Worm (Caenorhabditis elegans) whole organism, L1 larva: ENCODE data around the gene rpoa-49.

Source experiments
- C04F5.9 ChIP-seq: sonication (generic microtip); optimal IDR thresholded peaks from 2 replicates; lab custom pipeline; 2016; ENCODE audit warnings: missing genetic modification characterization, missing compliant biosample characterization
- alr-1 ChIP-seq: fragments of 200-800 bp; sonication (Bioruptor generic); optimal IDR thresholded peaks from 2 replicates; lab custom pipeline; 2018; ENCODE audit warnings: borderline replicate concordance, mild to moderate bottlenecking, missing genetic modification characterization, missing compliant biosample characterization
- aly-2 ChIP-seq: fragments of 150-350 bp; optimal IDR thresholded peaks from 2 replicates; lab custom pipeline; 2014; ENCODE audit warnings: missing biosample characterization, missing genetic modification characterization
- ceh-82 ChIP-seq, 3 experiments: fragments of 150-350 bp in 1 of 3; sonication (generic microtip) in 2 of 3; optimal IDR thresholded peaks; 2 replicates each; lab custom pipeline; 2014 to 2017; ENCODE audit warnings: missing biosample characterization in 3 of 3, missing genetic modification characterization in 3 of 3
- ceh-90 ChIP-seq: sonication (generic microtip); optimal IDR thresholded peaks from 2 replicates; lab custom pipeline; 2016; ENCODE audit warnings: missing genetic modification characterization, missing compliant biosample characterization
- efl-1 ChIP-seq, 4 experiments: fragments of 150-350 bp; optimal IDR thresholded peaks in 3 of 4; peaks in 1 of 4; 1 replicate in 1 of 4; 2 replicates in 3 of 4; lab custom pipeline; 2014; ENCODE audit warnings: missing biosample characterization in 2 of 4, missing genetic modification characterization in 2 of 4, missing genetic modification reagents in 2 of 4
- ets-5 ChIP-seq: fragments of 200-800 bp; sonication (Bioruptor generic); IDR thresholded peaks from 2 replicates; pipeline ENCODE4 v1.3.6; 2022; ENCODE audit warnings: missing genetic modification characterization, missing compliant biosample characterization
- fos-1 ChIP-seq: fragments of 150-350 bp; optimal IDR thresholded peaks from 2 replicates; lab custom pipeline; 2014; ENCODE audit warnings: missing biosample characterization, missing genetic modification characterization
- grh-1 ChIP-seq: fragments of 200-800 bp; sonication (Bioruptor generic); IDR thresholded peaks from 2 replicates; pipeline ENCODE4 v1.3.6; 2022; ENCODE audit warnings: missing genetic modification reagents, missing genetic modification characterization, missing compliant biosample characterization
- hpl-2 ChIP-seq: fragments of 150-350 bp; optimal IDR thresholded peaks from 2 replicates; lab custom pipeline; 2014; ENCODE audit warnings: missing biosample characterization, missing genetic modification reagents, missing genetic modification characterization
- irx-1 ChIP-seq: sonication (generic microtip); optimal IDR thresholded peaks from 2 replicates; lab custom pipeline; 2016; ENCODE audit warnings: missing genetic modification characterization, missing compliant biosample characterization
- lin-14 ChIP-seq: fragments of 200-800 bp; sonication (Bioruptor generic); optimal IDR thresholded peaks from 2 replicates; lab custom pipeline; 2018; ENCODE audit warnings: mild to moderate bottlenecking, missing genetic modification characterization, moderate library complexity, missing compliant biosample characterization
- lir-3 ChIP-seq: sonication (generic microtip); optimal IDR thresholded peaks from 2 replicates; lab custom pipeline; 2016; ENCODE audit warnings: mild to moderate bottlenecking, missing genetic modification characterization, moderate library complexity, missing compliant biosample characterization; ENCODE audit not compliant: poor library complexity
- lsy-2 ChIP-seq, 2 experiments: fragments of 150-350 bp; optimal IDR thresholded peaks; 2 replicates each; lab custom pipeline; 2014; ENCODE audit warnings: missing biosample characterization in 2 of 2, missing genetic modification characterization in 2 of 2
- mab-9 ChIP-seq: fragments of 200-800 bp; sonication (Bioruptor generic); IDR thresholded peaks from 2 replicates; pipeline ENCODE4 v1.3.6; 2022; ENCODE audit warnings: missing genetic modification reagents, missing genetic modification characterization, missing compliant biosample characterization
- nhr-19 ChIP-seq: fragments of 200-800 bp; sonication (Bioruptor generic); conservative IDR thresholded peaks from 2 replicates; pipeline ENCODE4 v1.3.6; 2022; ENCODE audit warnings: missing genetic modification characterization, missing compliant biosample characterization
- nhr-28 ChIP-seq: fragments of 150-350 bp; optimal IDR thresholded peaks from 2 replicates; lab custom pipeline; 2014; ENCODE audit warnings: missing biosample characterization, missing genetic modification characterization
- nhr-47 ChIP-seq: sonication (generic microtip); optimal IDR thresholded peaks from 2 replicates; lab custom pipeline; 2016; ENCODE audit warnings: mild to moderate bottlenecking, missing genetic modification characterization, moderate library complexity, missing compliant biosample characterization
- rnt-1 ChIP-seq: sonication (generic microtip); optimal IDR thresholded peaks from 2 replicates; lab custom pipeline; 2016; ENCODE audit warnings: mild to moderate bottlenecking, missing genetic modification characterization, moderate library complexity, missing compliant biosample characterization
- unc-98 ChIP-seq: fragments of 200-800 bp; sonication (Bioruptor generic); IDR thresholded peaks from 2 replicates; pipeline ENCODE4 v1.3.6; 2022; ENCODE audit warnings: missing genetic modification characterization, missing compliant biosample characterization

Gene rpoa-49

ce11 chrII:91419-91818 lies 46.6 kb downstream of the rpoa-49 start, which contains the start of gene mcat-1:
TSS of gene mcat-1 (minus strand) at chrII:91519.
- TF ChIP-seq irx-1 (no peak), nhr-47 (no peak)
- TF ChIP-seq, all 84 proteins: peak for 0

- TF ChIP-seq alr-1 (no peak), unc-98 (GFP tag; lab: Robert Waterston, UW) (no peak), mab-9 (GFP tag; lab: Robert Waterston, UW) (no peak), rnt-1 (tag; lab: Kevin White, UChicago) (no peak), ets-5 (no peak), lsy-2 (tag; optimal IDR thresholded peaks at IDR 0.05; lab: Kevin White, UChicago) (no peak), grh-1 (no peak), ceh-90 (tag; lab: Kevin White, UChicago) (no peak), nhr-19 (GFP tag; lab: Robert Waterston, UW) (no peak), lin-14 (GFP tag; lab: Kevin White, UChicago) (no peak), hpl-2 (GFP tag; lab: Kevin White, UChicago) (no peak), nhr-28 (tag; lab: Kevin White, UChicago) (no peak), lir-3 (no peak), efl-1 (optimal IDR thresholded peaks at IDR 0.05; lab: Kevin White, UChicago) (no peak), efl-1 (GFP tag; optimal IDR thresholded peaks at IDR 0.05 in 1 of 2; lab: Kevin White, UChicago) (no peak), ceh-82 (tag; optimal IDR thresholded peaks at IDR 0.05; lab: Kevin White, UChicago) (no peak), aly-2 (tag; lab: Kevin White, UChicago) (no peak), fos-1 (tag; lab: Kevin White, UChicago) (no peak), C04F5.9 (tag; lab: Kevin White, UChicago) (no peak)
Measured at ce11 chrII:95177-95576, 50.3 kb downstream of the rpoa-49 start, which contains the start of gene C50D2.7. TSS of gene C50D2.7 (minus strand) at chrII:95277.
